Fruit fly (Drosophila melanogaster) whole organism, embryonic: ENCODE measurements around the gene ZnT33D.

Experiments
- Abd-B ChIP-seq: fragments of 200-800 bp; sonication (Bioruptor generic); optimal IDR thresholded peaks from 2 replicates; lab custom pipeline; 2018; ENCODE audit warnings: missing biosample characterization, mild to moderate bottlenecking, missing genetic modification characterization, moderate library complexity
- Blimp-1 ChIP-seq: fragments of 200-800 bp; sonication (Bioruptor generic); optimal IDR thresholded peaks from 3 replicates; lab custom pipeline; 2018; ENCODE audit warnings: missing biosample characterization, missing genetic modification characterization, mild to moderate bottlenecking, moderate library complexity, missing genetic modification reagents
- Bteb2 ChIP-seq: fragments of 200-800 bp; sonication (Bioruptor generic); optimal IDR thresholded peaks from 2 replicates; lab custom pipeline; 2016; ENCODE audit warnings: missing biosample characterization, missing genetic modification characterization
- CG10267 ChIP-seq: fragments of 200-800 bp; sonication (Bioruptor generic); optimal IDR thresholded peaks from 2 replicates; lab custom pipeline; 2018; ENCODE audit warnings: missing biosample characterization, mild to moderate bottlenecking, missing genetic modification characterization, moderate library complexity
- CG10274 ChIP-seq: fragments of 200-800 bp; sonication (Bioruptor generic); optimal IDR thresholded peaks from 3 replicates; lab custom pipeline; 2017; ENCODE audit warnings: missing biosample characterization, mild to moderate bottlenecking, missing genetic modification characterization
- CG10979 ChIP-seq: fragments of 200-800 bp; sonication (Bioruptor generic); optimal IDR thresholded peaks from 2 replicates; lab custom pipeline; 2018; ENCODE audit warnings: missing biosample characterization, mild to moderate bottlenecking, missing genetic modification characterization, moderate library complexity
- CG11504 ChIP-seq: fragments of 200-800 bp; sonication (Bioruptor generic); optimal IDR thresholded peaks from 3 replicates; lab custom pipeline; 2019; ENCODE audit warnings: missing biosample characterization, mild to moderate bottlenecking, missing genetic modification characterization, moderate library complexity
- CG11560 ChIP-seq: fragments of 200-800 bp; sonication (Bioruptor generic); IDR thresholded peaks from 3 replicates; pipeline ENCODE4 v1.3.6; 2022; ENCODE audit warnings: missing biosample characterization, missing genetic modification characterization
- CG12299 ChIP-seq: fragments of 200-800 bp; sonication (Bioruptor generic); optimal IDR thresholded peaks from 2 replicates; lab custom pipeline; 2018; ENCODE audit warnings: missing biosample characterization, mild to moderate bottlenecking, missing genetic modification characterization
- CG14710 ChIP-seq: fragments of 200-800 bp; sonication (Bioruptor generic); optimal IDR thresholded peaks from 3 replicates; lab custom pipeline; 2019; ENCODE audit warnings: missing biosample characterization, mild to moderate bottlenecking, missing genetic modification characterization, moderate library complexity
- CG15601 ChIP-seq: fragments of 200-800 bp; sonication (Bioruptor generic); optimal IDR thresholded peaks from 3 replicates; lab custom pipeline; 2019; ENCODE audit warnings: missing biosample characterization, mild to moderate bottlenecking, missing genetic modification characterization, moderate library complexity
- CG17361 ChIP-seq: fragments of 200-800 bp; sonication (Bioruptor generic); IDR thresholded peaks from 3 replicates; pipeline ENCODE4 v1.3.6; 2022; ENCODE audit warnings: missing biosample characterization, missing genetic modification characterization
- CG17829 ChIP-seq: fragments of 200-800 bp; optimal IDR thresholded peaks from 2 replicates; lab custom pipeline; 2019; ENCODE audit warnings: missing biosample characterization, mild to moderate bottlenecking, missing genetic modification characterization, moderate library complexity
- CG18262 ChIP-seq: fragments of 200-800 bp; optimal IDR thresholded peaks from 3 replicates; lab custom pipeline; 2019; ENCODE audit warnings: missing biosample characterization, mild to moderate bottlenecking, missing genetic modification characterization, moderate library complexity
- CG1832 ChIP-seq: fragments of 200-800 bp; sonication (Bioruptor generic); optimal IDR thresholded peaks from 2 replicates; lab custom pipeline; 2017; ENCODE audit warnings: missing biosample characterization, mild to moderate bottlenecking, missing genetic modification characterization, inconsistent platforms
- CG2129 ChIP-seq: fragments of 200-800 bp; sonication (Bioruptor generic); IDR thresholded peaks from 2 replicates; pipeline ENCODE4 v1.3.6; 2022; ENCODE audit warnings: missing biosample characterization, missing genetic modification characterization; ENCODE audit not compliant: partially characterized antibody
- CG31441 ChIP-seq: fragments of 200-800 bp; sonication (Bioruptor generic); IDR thresholded peaks from 2 replicates; pipeline ENCODE4 v1.3.6; 2022; ENCODE audit warnings: missing biosample characterization, missing genetic modification characterization
- CG32532 ChIP-seq: fragments of 200-800 bp; sonication (Bioruptor generic); IDR thresholded peaks from 2 replicates; pipeline ENCODE4 v1.3.6; 2022; ENCODE audit warnings: missing biosample characterization, missing genetic modification characterization
- CG3838 ChIP-seq: fragments of 200-800 bp; sonication (Bioruptor generic); optimal IDR thresholded peaks from 3 replicates; lab custom pipeline; 2016; ENCODE audit warnings: missing biosample characterization, missing genetic modification characterization
- CG6689 ChIP-seq: fragments of 200-800 bp; sonication (Bioruptor generic); IDR thresholded peaks from 2 replicates; pipeline ENCODE4 v1.3.6; 2022; ENCODE audit warnings: missing biosample characterization, missing genetic modification characterization
- CG6765 ChIP-seq: fragments of 200-800 bp; sonication (Bioruptor generic); optimal IDR thresholded peaks from 3 replicates; lab custom pipeline; 2017; ENCODE audit warnings: missing biosample characterization, mild to moderate bottlenecking, missing genetic modification characterization
- CG7271 ChIP-seq: fragments of 200-800 bp; sonication (Bioruptor generic); optimal IDR thresholded peaks from 2 replicates; lab custom pipeline; 2018; ENCODE audit warnings: missing biosample characterization, mild to moderate bottlenecking, missing genetic modification characterization, moderate library complexity
- CG8388 ChIP-seq: fragments of 200-800 bp; sonication (Bioruptor generic); optimal IDR thresholded peaks from 2 replicates; lab custom pipeline; 2019; ENCODE audit warnings: missing biosample characterization, mild to moderate bottlenecking, missing genetic modification characterization, moderate library complexity
- CG9727 ChIP-seq: fragments of 200-800 bp; sonication (Bioruptor generic); optimal IDR thresholded peaks from 3 replicates; lab custom pipeline; 2017; ENCODE audit warnings: missing biosample characterization, mild to moderate bottlenecking, missing genetic modification characterization
- Ets65A ChIP-seq: fragments of 200-800 bp; sonication (Bioruptor generic); peaks from one replicate; lab custom pipeline; 2016; ENCODE audit warnings: missing biosample characterization, missing genetic modification characterization
- Meics ChIP-seq: fragments of 200-800 bp; sonication (Bioruptor generic); optimal IDR thresholded peaks from 2 replicates; lab custom pipeline; 2017; ENCODE audit warnings: missing biosample characterization, mild to moderate bottlenecking, missing genetic modification characterization
- Optix ChIP-seq: fragments of 200-800 bp; sonication (Bioruptor generic); IDR thresholded peaks from 3 replicates; pipeline ENCODE4 v1.3.6; 2022; ENCODE audit warnings: missing biosample characterization, missing genetic modification characterization
- Ravus ChIP-seq: fragments of 200-800 bp; sonication (Bioruptor generic); IDR thresholded peaks from 2 replicates; pipeline ENCODE4 v1.3.6; 2022; ENCODE audit warnings: missing biosample characterization, missing genetic modification characterization
- Sry-β ChIP-seq: fragments of 200-800 bp; sonication (Bioruptor generic); optimal IDR thresholded peaks from 2 replicates; lab custom pipeline; 2018; ENCODE audit warnings: missing biosample characterization, mild to moderate bottlenecking, missing genetic modification characterization, moderate library complexity
- ab ChIP-seq: fragments of 200-800 bp; sonication (Bioruptor generic); optimal IDR thresholded peaks from 2 replicates; lab custom pipeline; 2016; ENCODE audit warnings: missing biosample characterization, missing genetic modification characterization
- abd-A ChIP-seq: fragments of 200-800 bp; sonication (Bioruptor generic); optimal IDR thresholded peaks from 3 replicates; lab custom pipeline; 2019; ENCODE audit warnings: missing biosample characterization, mild to moderate bottlenecking, missing genetic modification characterization, moderate library complexity
- bsh ChIP-seq, 2 experiments: fragments of 200-800 bp; sonication (Bioruptor generic); optimal IDR thresholded peaks; 2 replicates each; lab custom pipeline; 2017 to 2018; ENCODE audit warnings: mild to moderate bottlenecking in 2 of 2, missing biosample characterization in 2 of 2, missing genetic modification characterization in 2 of 2, moderate library complexity in 1 of 2
- chinmo ChIP-seq: fragments of 200-800 bp; sonication (Bioruptor generic); IDR thresholded peaks from 4 replicates; pipeline ENCODE4 v1.3.6; 2022; ENCODE audit warnings: missing biosample characterization, missing genetic modification characterization; ENCODE audit not compliant: partially characterized antibody
- chn ChIP-seq: fragments of 200-800 bp; sonication (Bioruptor generic); optimal IDR thresholded peaks from 2 replicates; lab custom pipeline; 2016; ENCODE audit warnings: missing biosample characterization, missing genetic modification characterization
- crol ChIP-seq: fragments of 200-800 bp; sonication (Bioruptor generic); IDR thresholded peaks from 2 replicates; pipeline ENCODE4 v1.3.6; 2022; ENCODE audit warnings: missing biosample characterization, missing genetic modification characterization
- dmrt11E ChIP-seq: fragments of 200-800 bp; sonication (Bioruptor generic); optimal IDR thresholded peaks from 3 replicates; lab custom pipeline; 2018; ENCODE audit warnings: missing biosample characterization, mild to moderate bottlenecking, missing genetic modification characterization, moderate library complexity
- gcm ChIP-seq: fragments of 200-800 bp; sonication (Bioruptor generic); optimal IDR thresholded peaks from 2 replicates; lab custom pipeline; 2019; ENCODE audit warnings: missing biosample characterization, mild to moderate bottlenecking, missing genetic modification characterization, moderate library complexity
- gem ChIP-seq: fragments of 200-800 bp; sonication (Bioruptor generic); optimal IDR thresholded peaks from 2 replicates; lab custom pipeline; 2019; ENCODE audit warnings: missing biosample characterization, mild to moderate bottlenecking, missing genetic modification characterization, moderate library complexity
- lab ChIP-seq: fragments of 200-800 bp; sonication (Bioruptor generic); optimal IDR thresholded peaks from 3 replicates; lab custom pipeline; 2017; ENCODE audit warnings: missing biosample characterization, missing genetic modification characterization, mild to moderate bottlenecking, moderate library complexity, missing genetic modification reagents
- lola ChIP-seq, 3 experiments: fragments of >200 bp in 2 of 3; fragments of 200-800 bp in 1 of 3; sonication (Bioruptor generic) in 1 of 3; optimal IDR thresholded peaks; 2 replicates each; lab custom pipeline; 2017 to 2019; ENCODE audit warnings: missing biosample characterization in 3 of 3, missing genetic modification characterization in 3 of 3, mild to moderate bottlenecking in 1 of 3, moderate library complexity in 1 of 3
- nmo ChIP-seq: fragments of 200-800 bp; sonication (Bioruptor generic); optimal IDR thresholded peaks from 2 replicates; lab custom pipeline; 2018; ENCODE audit warnings: missing biosample characterization, mild to moderate bottlenecking, missing genetic modification characterization, moderate library complexity
- onecut ChIP-seq: fragments of 200-800 bp; sonication (Bioruptor generic); IDR thresholded peaks from 2 replicates; pipeline ENCODE4 v1.3.6; 2022; ENCODE audit warnings: missing biosample characterization, missing genetic modification characterization
- phol ChIP-seq: fragments of 200-800 bp; sonication (Bioruptor generic); optimal IDR thresholded peaks from 3 replicates; lab custom pipeline; 2018; ENCODE audit warnings: missing biosample characterization, mild to moderate bottlenecking, missing genetic modification characterization, moderate library complexity
- sd ChIP-seq: fragments of 200-800 bp; sonication (Bioruptor generic); optimal IDR thresholded peaks from 3 replicates; lab custom pipeline; 2018; ENCODE audit warnings: missing biosample characterization, mild to moderate bottlenecking, missing genetic modification characterization, moderate library complexity
- sens ChIP-seq: fragments of 200-800 bp; sonication (Bioruptor generic); peaks from one replicate; lab custom pipeline; 2016; ENCODE audit warnings: missing biosample characterization, missing genetic modification characterization
- slou ChIP-seq: fragments of 200-800 bp; sonication (Bioruptor generic); optimal IDR thresholded peaks from 3 replicates; lab custom pipeline; 2016; ENCODE audit warnings: missing biosample characterization, missing genetic modification characterization
- sqz ChIP-seq: fragments of 200-800 bp; sonication (Bioruptor generic); optimal IDR thresholded peaks from 3 replicates; lab custom pipeline; 2018; ENCODE audit warnings: missing biosample characterization, mild to moderate bottlenecking, missing genetic modification characterization
- stc ChIP-seq: fragments of 200-800 bp; sonication (Bioruptor generic); IDR thresholded peaks from 2 replicates; pipeline ENCODE4 v1.3.6; 2022; ENCODE audit warnings: missing biosample characterization, missing genetic modification characterization
- zf30C ChIP-seq: fragments of 200-800 bp; sonication (Bioruptor generic); optimal IDR thresholded peaks from 3 replicates; lab custom pipeline; 2018; ENCODE audit warnings: missing biosample characterization, mild to moderate bottlenecking, missing genetic modification characterization

ZnT33D gene

DNA sequence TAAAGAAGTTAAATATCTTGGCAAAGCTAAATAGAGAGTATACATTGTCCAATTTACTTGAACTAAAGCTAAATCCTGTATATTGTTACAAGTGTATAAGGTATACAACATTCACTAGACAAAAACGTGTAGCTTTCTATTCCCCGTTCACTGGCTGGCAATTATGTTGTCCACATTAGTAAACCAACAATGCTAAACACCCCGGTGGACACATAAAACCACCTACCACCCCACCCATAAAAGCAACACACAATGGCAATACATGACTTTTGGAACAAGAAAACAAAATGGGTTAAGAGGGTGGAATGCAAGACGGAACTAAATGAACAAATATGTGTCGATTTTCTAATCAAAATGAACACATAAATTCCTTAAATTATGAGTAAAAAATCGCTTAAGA lies at the start of gene ZnT33D:
TSS of gene ZnT33D (plus strand) at position 301 of the 400 bp plus-strand sequence.
- TF ChIP-seq CG7271 (no peak), CG15601 (no peak), CG6689 (GFP tag; lab: Robert Waterston, UW) (no peak), CG6765 (no peak), CG10274 (no peak)
- TF ChIP-seq, all 482 proteins: peak for 0

DNA sequence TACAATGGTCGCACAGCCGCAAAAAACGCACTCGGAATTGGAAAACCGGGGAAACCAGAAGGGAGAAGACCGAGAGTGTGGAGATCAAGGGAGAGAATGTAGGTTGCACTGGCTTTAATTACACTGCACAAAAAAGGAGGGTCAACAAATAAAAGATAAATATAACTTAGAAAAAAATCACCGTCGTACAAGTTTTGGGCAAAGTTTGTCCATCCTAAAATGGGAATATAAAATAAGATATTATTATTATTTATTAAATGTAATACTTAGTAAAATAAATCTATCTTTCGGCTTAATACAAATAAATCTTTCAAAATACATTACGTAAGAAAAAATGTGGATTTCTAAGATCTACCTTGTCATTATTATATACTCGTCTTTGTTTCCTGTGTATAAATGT lies 48.2 kb upstream of the ZnT33D start:
- TF ChIP-seq crol (GFP tag; lab: Robert Waterston, UW) (no peak), CG14710 (tag; lab: Kevin White, UChicago) (peak; percentile 33), abd-A (tag; lab: Kevin White, UChicago) (no peak), CG3838 (GFP tag; lab: Kevin White, UChicago) (no peak), phol (tag; lab: Kevin White, UChicago) (peak; percentile 44), CG10979 (tag; lab: Kevin White, UChicago) (peak; percentile 56), bsh (GFP tag; optimal IDR thresholded peaks at IDR 0.05; lab: Kevin White, UChicago) (peak in 1 of 2 experiments; percentile 12), Abd-B (GFP tag; lab: Kevin White, UChicago) (peak; percentile 0), Ets65A (no peak), CG18262 (tag; lab: Kevin White, UChicago) (peak; percentile 58), stc (GFP tag; lab: Robert Waterston, UW) (no peak), Ravus (no peak), Meics (GFP tag; lab: Kevin White, UChicago) (no peak), zf30C (GFP tag; lab: Kevin White, UChicago) (no peak), ab (no peak), Optix (GFP tag; lab: Robert Waterston, UW) (no peak), Bteb2 (no peak), onecut (GFP tag; lab: Robert Waterston, UW) (no peak), CG31441 (0 out of 2 replicates have a peak, but pooled peaks have one; percentile 31), CG2129 (no peak), CG9727 (GFP tag; lab: Kevin White, UChicago) (no peak), gcm (no peak), Blimp-1 (peak; percentile 37), slou (GFP tag; lab: Kevin White, UChicago) (no peak), sd (no peak), CG8388 (GFP tag; lab: Kevin White, UChicago) (peak; percentile 0), lab (no peak), gem (tag; lab: Kevin White, UChicago) (peak; percentile 29), sens (no peak), chn (GFP tag; lab: Kevin White, UChicago) (no peak), dmrt11E (tag; lab: Kevin White, UChicago) (peak; percentile 8), CG11504 (tag; lab: Kevin White, UChicago) (peak; percentile 16), Sry-β (GFP tag; lab: Kevin White, UChicago) (no peak), CG12299 (no peak), CG11560 (tag; lab: Robert Waterston, UW) (no peak), CG32532 (GFP tag; lab: Robert Waterston, UW) (no peak), nmo (peak; percentile 21), CG1832 (no peak), chinmo (GFP tag; lab: Robert Waterston, UW) (no peak), CG17829 (tag; lab: Kevin White, UChicago) (peak; percentile 13), CG10267 (tag; lab: Kevin White, UChicago) (peak; percentile 25), CG17361 (GFP tag; lab: Robert Waterston, UW) (peak; percentile 36; the same call in 1 of the 3 replicates), lola (GFP tag; optimal IDR thresholded peaks at IDR 0.05; lab: Kevin White, UChicago) (peak in 1 of 3 experiments; percentile 31), sqz (GFP tag; lab: Kevin White, UChicago) (no peak)
